Fruit fly (Drosophila melanogaster): ENCODE measurements around the gene Octbeta1R.

- TF ChIP-seq CG15073 (GFP tag; optimal IDR thresholded peaks at IDR 0.05) (no peak), vnd (GFP tag; IDR thresholded peaks at IDR 0.05; ENCODE audit: partially characterized antibody) (no peak), CG10565 (GFP tag; optimal IDR thresholded peaks at IDR 0.05) (no peak)
Measured at dm6 chr3R:22483537-22483936, 13.5 kb upstream of the Octbeta1R start.
